Worm (Caenorhabditis elegans) whole organism, L3 larva: ENCODE data around the gene dmd-5.

Source experiments
- ZK546.5 ChIP-seq: sonication (generic microtip); optimal IDR thresholded peaks from 2 replicates; lab custom pipeline; 2017; ENCODE audit warnings: missing biosample characterization, missing genetic modification characterization
- aly-2 ChIP-seq: fragments of 150-350 bp; optimal IDR thresholded peaks from 2 replicates; lab custom pipeline; 2014; ENCODE audit warnings: missing biosample characterization, missing genetic modification characterization
- ama-1 ChIP-seq: fragments of 150-350 bp; optimal IDR thresholded peaks from 2 replicates; lab custom pipeline; 2018
- ceh-28 ChIP-seq: fragments of 150-350 bp; optimal IDR thresholded peaks from 2 replicates; lab custom pipeline; 2014; ENCODE audit warnings: missing biosample characterization, missing genetic modification reagents, missing genetic modification characterization
- ceh-82 ChIP-seq: fragments of 150-350 bp; optimal IDR thresholded peaks from 2 replicates; lab custom pipeline; 2014; ENCODE audit warnings: missing biosample characterization, missing genetic modification characterization
- ceh-9 ChIP-seq: sonication (generic microtip); optimal IDR thresholded peaks from 2 replicates; lab custom pipeline; 2018; ENCODE audit warnings: missing biosample characterization, missing genetic modification characterization
- daf-12 ChIP-seq: fragments of 150-350 bp; optimal IDR thresholded peaks from 2 replicates; lab custom pipeline; 2014; ENCODE audit warnings: missing biosample characterization, missing genetic modification reagents, missing genetic modification characterization
- elt-1 ChIP-seq: fragments of 150-350 bp; optimal IDR thresholded peaks from 2 replicates; lab custom pipeline; 2014; ENCODE audit warnings: missing biosample characterization, missing genetic modification characterization
- elt-2 ChIP-seq: sonication (generic microtip); optimal IDR thresholded peaks from 2 replicates; lab custom pipeline; 2016; ENCODE audit warnings: missing genetic modification reagents, mild to moderate bottlenecking, missing genetic modification characterization, missing compliant biosample characterization
- elt-3 ChIP-seq, 3 experiments: fragments of 150-350 bp in 1 of 3; sonication (generic microtip) in 2 of 3; optimal IDR thresholded peaks; 2 replicates in 2 of 3; 4 replicates in 1 of 3; lab custom pipeline; 2014 to 2017; ENCODE audit warnings: missing biosample characterization in 3 of 3, missing genetic modification characterization in 3 of 3
- fkh-2 ChIP-seq: fragments of 150-350 bp; optimal IDR thresholded peaks from 2 replicates; lab custom pipeline; 2014; ENCODE audit warnings: missing biosample characterization, missing genetic modification reagents, missing genetic modification characterization
- hmg-11 ChIP-seq: sonication (generic microtip); optimal IDR thresholded peaks from 2 replicates; lab custom pipeline; 2016; ENCODE audit warnings: missing genetic modification characterization, missing compliant biosample characterization
- jun-1 ChIP-seq: fragments of 150-350 bp; optimal IDR thresholded peaks from 2 replicates; lab custom pipeline; 2014; ENCODE audit warnings: missing biosample characterization, missing genetic modification reagents, missing genetic modification characterization
- lin-15B ChIP-seq: fragments of 150-350 bp; optimal IDR thresholded peaks from 2 replicates; lab custom pipeline; 2014; ENCODE audit warnings: missing biosample characterization, missing genetic modification characterization
- lin-39 ChIP-seq: fragments of 150-350 bp; optimal IDR thresholded peaks from 2 replicates; lab custom pipeline; 2018; ENCODE audit warnings: missing biosample characterization, missing genetic modification reagents, missing genetic modification characterization
- mdl-1 ChIP-seq: fragments of 150-350 bp; optimal IDR thresholded peaks from 2 replicates; lab custom pipeline; 2014; ENCODE audit warnings: missing biosample characterization, missing genetic modification characterization
- mml-1 ChIP-seq: fragments of 150-350 bp; sonication (generic microtip); optimal IDR thresholded peaks from 3 replicates; lab custom pipeline; 2014; ENCODE audit warnings: missing biosample characterization, missing genetic modification characterization
- nfya-1 ChIP-seq: sonication (generic microtip); optimal IDR thresholded peaks from 2 replicates; lab custom pipeline; 2017; ENCODE audit warnings: missing genetic modification characterization, mild to moderate bottlenecking, missing compliant biosample characterization, antibody characterized with exemption, moderate library complexity; ENCODE audit not compliant: insufficient read depth
- nhr-11 ChIP-seq: fragments of 150-350 bp; optimal IDR thresholded peaks from 2 replicates; lab custom pipeline; 2014; ENCODE audit warnings: missing biosample characterization, missing genetic modification characterization
- nhr-12 ChIP-seq: fragments of 150-350 bp; optimal IDR thresholded peaks from 2 replicates; lab custom pipeline; 2014; ENCODE audit warnings: missing biosample characterization, missing genetic modification characterization
- nhr-23 ChIP-seq: fragments of 150-350 bp; optimal IDR thresholded peaks from 2 replicates; lab custom pipeline; 2014; ENCODE audit warnings: missing biosample characterization, missing genetic modification reagents, missing genetic modification characterization
- nhr-25 ChIP-seq: sonication (generic microtip); optimal IDR thresholded peaks from 2 replicates; lab custom pipeline; 2017; ENCODE audit warnings: missing biosample characterization, missing genetic modification characterization
- nhr-28 ChIP-seq: fragments of 150-350 bp; optimal IDR thresholded peaks from 2 replicates; lab custom pipeline; 2014; ENCODE audit warnings: missing biosample characterization, missing genetic modification characterization
- nhr-43 ChIP-seq: sonication (generic microtip); optimal IDR thresholded peaks from 2 replicates; lab custom pipeline; 2016; ENCODE audit warnings: mild to moderate bottlenecking, missing genetic modification characterization, missing compliant biosample characterization; ENCODE audit not compliant: poor library complexity, severe bottlenecking
- nhr-67 ChIP-seq: fragments of 150-350 bp; optimal IDR thresholded peaks from 2 replicates; lab custom pipeline; 2014; ENCODE audit warnings: missing biosample characterization, missing genetic modification characterization
- nhr-77 ChIP-seq: fragments of 150-350 bp; optimal IDR thresholded peaks from 2 replicates; lab custom pipeline; 2014; ENCODE audit warnings: missing biosample characterization, missing genetic modification characterization
- pha-4 ChIP-seq: fragments of 150-350 bp; optimal IDR thresholded peaks from 2 replicates; lab custom pipeline; 2014; ENCODE audit warnings: missing biosample characterization, missing genetic modification reagents, missing genetic modification characterization
- pqm-1 ChIP-seq: fragments of 150-350 bp; optimal IDR thresholded peaks from 2 replicates; lab custom pipeline; 2017; ENCODE audit warnings: missing biosample characterization, missing genetic modification characterization, inconsistent platforms
- sea-2 ChIP-seq: fragments of 150-350 bp; sonication (generic microtip); optimal IDR thresholded peaks from 4 replicates; lab custom pipeline; 2014; ENCODE audit warnings: missing biosample characterization, missing genetic modification reagents, missing genetic modification characterization
- skn-1 ChIP-seq: fragments of 150-350 bp; optimal IDR thresholded peaks from 2 replicates; lab custom pipeline; 2014; ENCODE audit warnings: missing biosample characterization, missing genetic modification characterization
- snpc-4 ChIP-seq: fragments of 150-350 bp; optimal IDR thresholded peaks from 2 replicates; lab custom pipeline; 2014; ENCODE audit warnings: missing biosample characterization, missing genetic modification characterization
- unc-62 ChIP-seq: fragments of 150-350 bp; sonication (generic microtip); optimal IDR thresholded peaks from 4 replicates; lab custom pipeline; 2014; ENCODE audit warnings: missing biosample characterization, missing genetic modification reagents, missing genetic modification characterization
- zag-1 ChIP-seq: fragments of 150-350 bp; optimal IDR thresholded peaks from 2 replicates; lab custom pipeline; 2014; ENCODE audit warnings: missing biosample characterization, missing genetic modification characterization
- ztf-11 ChIP-seq: fragments of 150-350 bp; optimal IDR thresholded peaks from 2 replicates; lab custom pipeline; 2014; ENCODE audit warnings: missing biosample characterization, missing genetic modification characterization
- ztf-4 ChIP-seq: fragments of 150-350 bp; optimal IDR thresholded peaks from 2 replicates; lab custom pipeline; 2014; ENCODE audit warnings: missing biosample characterization, missing genetic modification characterization

dmd-5 gene

DNA sequence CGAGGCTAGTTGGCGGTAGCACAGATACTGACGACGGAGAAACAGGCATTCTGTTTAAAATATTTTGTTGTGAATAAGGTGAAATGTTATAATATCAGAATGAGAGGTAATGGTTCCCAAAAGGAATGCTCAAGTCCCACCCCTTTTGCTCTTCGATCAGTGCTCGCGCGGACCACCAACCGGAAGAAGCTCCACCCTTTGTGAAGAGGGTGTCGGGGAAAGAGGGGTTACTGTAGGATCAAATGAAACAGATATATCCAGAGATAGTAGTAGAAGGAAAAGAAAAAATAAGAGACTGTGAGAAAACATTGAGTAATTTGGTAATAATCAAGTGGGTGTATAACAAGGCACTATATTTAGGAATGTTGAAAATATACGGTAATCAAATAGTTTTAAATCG, at the start of gene dmd-5, which contains the start of gene F10C1.1:
Gene dmd-5, minus strand, starts transcription at position 101 of the 400 bp plus-strand sequence.
Gene F10C1.1, plus strand, starts transcription at position 110 of the 400 bp plus-strand sequence.
- TF ChIP-seq ceh-82 (tag; lab: Kevin White, UChicago) (no peak), unc-62 (GFP tag; lab: Kevin White, UChicago) (no peak), nhr-23 (tag; lab: Kevin White, UChicago) (no peak), lin-39 (tag; lab: Kevin White, UChicago) (no peak), skn-1 (tag; lab: Kevin White, UChicago) (no peak), nfya-1 (tag; lab: Kevin White, UChicago) (no peak), pqm-1 (no peak), nhr-12 (no peak), jun-1 (tag; lab: Kevin White, UChicago) (no peak), ama-1 (lab: Kevin White, UChicago) (no peak), zag-1 (tag; lab: Kevin White, UChicago) (no peak), mdl-1 (tag; lab: Kevin White, UChicago) (no peak), ZK546.5 (tag; lab: Kevin White, UChicago) (no peak), ceh-28 (tag; lab: Kevin White, UChicago) (no peak), elt-1 (tag; lab: Kevin White, UChicago) (no peak), elt-2 (tag; lab: Kevin White, UChicago) (no peak), nhr-11 (tag; lab: Kevin White, UChicago) (no peak), ceh-9 (tag; lab: Kevin White, UChicago) (no peak)

DNA sequence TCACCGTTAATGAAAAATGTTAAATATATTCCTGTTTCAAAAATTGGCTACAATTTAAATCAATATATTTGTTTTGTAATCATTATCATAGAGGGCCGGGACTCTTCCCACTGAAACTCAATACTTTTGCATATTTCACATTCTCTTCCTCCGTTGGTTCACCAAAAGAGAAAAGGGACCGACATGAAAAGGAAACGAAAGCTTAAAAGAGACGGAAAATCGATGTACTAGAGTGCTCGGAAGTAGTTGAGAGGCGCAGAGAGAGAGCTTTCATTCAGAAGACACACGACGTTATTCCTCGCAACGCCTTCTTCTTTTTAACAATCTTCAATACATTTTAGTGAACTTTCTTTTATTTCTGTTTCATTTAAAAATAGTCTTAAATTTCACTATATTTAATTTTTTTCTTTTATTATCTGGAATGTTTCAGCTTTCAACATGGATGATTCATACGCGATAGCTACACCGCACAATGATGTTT, 46.3 kb upstream of the dmd-5 start, which contains the start of gene ehs-1:
Gene ehs-1, plus strand, starts transcription at position 431 of the 481 bp plus-strand sequence.
- TF ChIP-seq ztf-4 (tag; lab: Kevin White, UChicago) (no peak), nfya-1 (tag; lab: Kevin White, UChicago) (peak; percentile 43), lin-39 (tag; lab: Kevin White, UChicago) (peak; percentile 25), lin-15B (tag; lab: Kevin White, UChicago) (peak; percentile 8), snpc-4 (peak; percentile 26), sea-2 (GFP tag; lab: Kevin White, UChicago) (peak; percentile 65)

DNA sequence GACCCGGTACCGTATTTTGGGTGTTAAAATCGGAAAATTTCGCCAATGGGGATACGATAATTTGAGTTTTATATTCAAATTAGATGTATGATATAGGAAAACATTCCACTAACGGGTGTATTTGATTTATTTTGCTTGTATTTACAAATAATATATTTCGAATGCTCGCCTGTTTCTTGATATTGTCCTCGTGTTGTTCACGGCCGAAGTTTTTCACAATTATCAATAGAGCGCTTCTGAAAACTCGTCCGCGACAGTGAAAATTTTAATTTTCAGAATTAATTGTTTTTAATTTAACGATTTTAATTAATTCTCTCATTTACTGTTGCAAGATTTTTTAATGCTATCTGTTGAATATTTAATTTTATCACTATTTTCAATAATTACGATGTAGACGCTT, 45.6 kb upstream of the dmd-5 start:
- TF ChIP-seq pqm-1 = peak; percentile 39
- no peak for TF ChIP-seq unc-62 (GFP tag; lab: Kevin White, UChicago)
- TF ChIP-seq elt-2 (tag; lab: Kevin White, UChicago) = peak; percentile 53
- TF ChIP-seq sea-2 (GFP tag; lab: Kevin White, UChicago) = no peak
- no peak for TF ChIP-seq elt-3 (tag; optimal IDR thresholded peaks at IDR 0.05; lab: Kevin White, UChicago)
- no peak for TF ChIP-seq nhr-12
- no peak for TF ChIP-seq zag-1 (tag; lab: Kevin White, UChicago)
- TF ChIP-seq lin-15B (tag; lab: Kevin White, UChicago) = peak; percentile 20
- TF ChIP-seq skn-1 (tag; lab: Kevin White, UChicago) = peak; percentile 16
- no peak for TF ChIP-seq elt-1 (tag; lab: Kevin White, UChicago)
- TF ChIP-seq ama-1 (lab: Kevin White, UChicago) = no peak
- TF ChIP-seq fkh-2 (tag; lab: Kevin White, UChicago) = no peak
- peak; percentile 49 for TF ChIP-seq nhr-43 (tag; lab: Kevin White, UChicago)
- no peak for TF ChIP-seq aly-2 (tag; lab: Kevin White, UChicago)
- no peak for TF ChIP-seq nhr-67

DNA sequence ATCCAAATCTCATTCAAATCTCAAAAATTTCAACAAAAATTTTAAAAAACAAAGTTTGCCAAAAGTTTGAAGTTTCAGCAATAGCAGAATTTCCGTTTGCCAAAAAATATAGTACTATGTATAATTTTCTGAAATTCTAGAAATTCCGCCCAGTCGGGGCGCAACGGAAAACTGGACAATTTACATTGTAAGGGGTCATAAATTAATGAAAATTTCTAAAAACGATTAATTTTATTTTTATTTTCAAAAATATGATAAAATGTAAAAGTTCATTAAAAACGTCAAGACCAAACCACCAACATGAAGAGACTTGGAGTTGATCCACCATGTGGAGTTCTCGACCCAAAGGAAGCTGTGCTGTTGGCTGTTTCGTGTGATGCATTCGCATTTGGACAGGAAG, 44.3 kb upstream of the dmd-5 start, which contains the start of gene ZK1248.4:
Gene ZK1248.4, plus strand, starts transcription at position 301 of the 400 bp plus-strand sequence.
- TF ChIP-seq nhr-77 = no peak
- TF ChIP-seq ceh-9 (tag; lab: Kevin White, UChicago) = no peak
- TF ChIP-seq hmg-11 (tag; lab: Kevin White, UChicago) = no peak
- no peak for TF ChIP-seq daf-12 (tag; lab: Kevin White, UChicago)
- TF ChIP-seq ztf-4 (tag; lab: Kevin White, UChicago) = no peak
- no peak for TF ChIP-seq lin-15B (tag; lab: Kevin White, UChicago)
- TF ChIP-seq nhr-25 (tag; lab: Kevin White, UChicago) = no peak
- no peak for TF ChIP-seq nhr-28 (tag; lab: Kevin White, UChicago)
- no peak for TF ChIP-seq sea-2 (GFP tag; lab: Kevin White, UChicago)
- TF ChIP-seq mml-1 (tag; lab: Kevin White, UChicago) = no peak
- no peak for TF ChIP-seq aly-2 (tag; lab: Kevin White, UChicago)
- TF ChIP-seq ztf-11 (tag; lab: Kevin White, UChicago) = no peak
- TF ChIP-seq fkh-2 (tag; lab: Kevin White, UChicago) = no peak
- no peak for TF ChIP-seq pha-4 (tag; lab: Kevin White, UChicago)
- TF ChIP-seq jun-1 (tag; lab: Kevin White, UChicago) = no peak
